Worm (Caenorhabditis elegans): Measurements from ENCODE around the gene T11G6.2.

DNA sequence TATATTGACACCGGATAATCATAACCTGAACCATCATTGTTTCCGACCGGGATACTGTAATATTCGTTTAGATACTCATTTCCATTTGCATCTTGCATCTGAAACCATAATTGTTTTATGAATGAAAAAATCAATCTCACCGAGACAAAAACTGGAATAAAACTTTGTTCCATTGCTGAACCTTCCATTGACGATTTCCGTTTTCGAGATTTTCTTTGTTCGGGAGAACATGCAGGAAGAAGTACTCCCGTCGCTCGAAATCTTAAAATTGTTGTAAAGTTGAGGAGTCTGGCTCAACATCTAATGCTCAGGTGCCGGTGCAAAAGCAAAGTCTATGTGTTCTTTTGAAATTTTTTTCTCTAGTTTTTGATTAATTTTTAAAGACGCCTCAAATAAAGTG, 32.3 kb downstream of the T11G6.2 start:
- TF ChIP-seq ztf-29 (GFP tag; IDR thresholded peaks at IDR 0.05) = no peak
- TF ChIP-seq ztf-23 (GFP tag; IDR thresholded peaks at IDR 0.05) = no peak
- no peak for TF ChIP-seq tab-1 (GFP tag; IDR thresholded peaks at IDR 0.05)
- no peak for TF ChIP-seq flt-1 (GFP tag; IDR thresholded peaks at IDR 0.05)
- TF ChIP-seq med-1 (GFP tag; optimal IDR thresholded peaks at IDR 0.05; ENCODE audit: insufficient read depth) = no peak
- no peak for TF ChIP-seq ref-1 (GFP tag; conservative IDR thresholded peaks at IDR 0.05)
- no peak for TF ChIP-seq T22C8.4 (GFP tag; IDR thresholded peaks at IDR 0.05)

All from whole organism, midembryonic.